Worm (Caenorhabditis elegans): ENCODE measurements around the gene lgc-12.
"Not testable (repeated sequence)": the region's sequence is repeated elsewhere in the genome, so short reads cannot be mapped to it uniquely, and the experiment has no call there.

Gene lgc-12

ce11 chrIII:7594482-7594881 lies 32.5 kb downstream of the lgc-12 start, which contains the start of gene Y80D4G.2:
Gene Y80D4G.2 (minus strand): TSS chrIII:7594582.
- not testable (repeated sequence) for TF ChIP-seq ceh-31 (tag; optimal IDR thresholded peaks at IDR 0.05); C38D4.7 (GFP tag; optimal IDR thresholded peaks at IDR 0.05); ceh-2 (tag; optimal IDR thresholded peaks at IDR 0.05)

DNA sequence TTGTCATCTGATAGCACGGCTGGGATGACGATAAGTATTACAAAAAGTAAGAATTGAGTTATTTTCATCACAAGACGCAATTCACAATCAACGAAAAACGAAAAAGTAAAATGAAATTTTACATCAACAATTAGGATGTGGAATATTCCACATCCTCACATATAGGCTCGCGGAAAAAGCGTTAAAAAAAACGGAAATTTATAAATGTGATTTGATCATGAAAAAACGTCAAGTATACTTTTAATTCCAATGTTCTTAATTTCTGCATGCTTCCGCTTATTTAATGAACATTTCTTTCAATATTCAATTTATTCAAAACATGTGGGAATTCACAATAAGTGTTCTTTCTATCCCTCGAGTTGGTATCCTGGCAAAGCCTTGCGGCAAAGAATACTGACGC lies 46.3 kb downstream of the lgc-12 start, which contains the start of gene T04A6.3:
TSS of gene T04A6.3 (minus strand) at position 101 of the 400 bp plus-strand sequence.
- TF ChIP-seq ceh-45 (GFP tag; IDR thresholded peaks at IDR 0.05) (no peak), ztf-16 (tag; optimal IDR thresholded peaks at IDR 0.05) (no peak), fax-1 (tag; optimal IDR thresholded peaks at IDR 0.05) (no peak), eyg-1 (tag; optimal IDR thresholded peaks at IDR 0.05) (no peak), C38D4.7 (GFP tag; optimal IDR thresholded peaks at IDR 0.05) (no peak), ceh-30 (tag; optimal IDR thresholded peaks at IDR 0.05) (no peak), gmeb-2 (tag; optimal IDR thresholded peaks at IDR 0.05) (no peak), lim-6 (tag; optimal IDR thresholded peaks at IDR 0.05) (no peak)

DNA sequence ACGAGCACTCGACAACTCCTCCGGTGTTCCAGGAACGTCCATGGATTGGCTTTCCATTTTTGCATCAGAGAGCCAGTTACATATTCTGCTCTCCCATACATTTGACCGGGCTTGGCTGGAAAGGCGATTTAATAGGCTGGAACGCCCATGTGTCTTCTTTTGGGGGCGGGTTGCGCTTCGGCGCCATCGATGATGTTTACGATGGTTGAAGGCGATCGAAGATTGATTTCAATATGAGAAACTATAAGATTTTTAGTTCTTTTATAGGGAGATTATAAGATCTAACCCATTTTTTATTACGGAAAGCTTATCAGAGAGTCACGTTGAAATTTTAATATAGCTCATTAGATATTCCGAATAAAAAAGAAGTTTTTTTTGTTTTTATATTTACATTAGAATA lies 47.2 kb downstream of the lgc-12 start, which contains the start of gene nsph-4.3:
TSS of gene nsph-4.3 (minus strand) at position 101 of the 400 bp plus-strand sequence.
- TF ChIP-seq odd-2 (tag; optimal IDR thresholded peaks at IDR 0.05) (no peak), fkh-10 (GFP tag; optimal IDR thresholded peaks at IDR 0.05) (no peak), unc-86 (tag; optimal IDR thresholded peaks at IDR 0.05) (no peak), ceh-30 (tag; optimal IDR thresholded peaks at IDR 0.05) (no peak), lin-11 (tag; optimal IDR thresholded peaks at IDR 0.05) (no peak), ceh-9 (tag; optimal IDR thresholded peaks at IDR 0.05) (no peak), ceh-48 (tag; optimal IDR thresholded peaks at IDR 0.05) (no peak), unc-3 (GFP tag; conservative IDR thresholded peaks at IDR 0.05) (no peak), unc-3 (tag; optimal IDR thresholded peaks at IDR 0.05) (no peak)
